Worm (Caenorhabditis elegans) whole organism, L3 larva: Measurements from ENCODE around the gene mau-8.
A peak's percentile ranks its signal among the peaks of the same experiment; 100 is the strongest.

Experiments used
- R02D3.7 ChIP-seq: fragments of 150-350 bp; optimal IDR thresholded peaks from 2 replicates; lab custom pipeline; 2014; ENCODE audit warnings: missing biosample characterization, missing genetic modification characterization
- aly-2 ChIP-seq: fragments of 150-350 bp; optimal IDR thresholded peaks from 2 replicates; lab custom pipeline; 2014; ENCODE audit warnings: missing biosample characterization, missing genetic modification characterization
- ceh-16 ChIP-seq: sonication (generic microtip); optimal IDR thresholded peaks from 2 replicates; lab custom pipeline; 2017; ENCODE audit warnings: missing biosample characterization, missing genetic modification characterization
- ceh-28 ChIP-seq: fragments of 150-350 bp; optimal IDR thresholded peaks from 2 replicates; lab custom pipeline; 2014; ENCODE audit warnings: missing biosample characterization, missing genetic modification reagents, missing genetic modification characterization
- egl-27 ChIP-seq: sonication (generic microtip); optimal IDR thresholded peaks from 4 replicates; lab custom pipeline; 2017; ENCODE audit warnings: missing biosample characterization, missing genetic modification reagents, missing genetic modification characterization
- elt-1 ChIP-seq: fragments of 150-350 bp; optimal IDR thresholded peaks from 2 replicates; lab custom pipeline; 2014; ENCODE audit warnings: missing biosample characterization, missing genetic modification characterization
- elt-2 ChIP-seq: sonication (generic microtip); optimal IDR thresholded peaks from 2 replicates; lab custom pipeline; 2016; ENCODE audit warnings: missing genetic modification reagents, mild to moderate bottlenecking, missing genetic modification characterization, missing compliant biosample characterization
- fos-1 ChIP-seq: fragments of 150-350 bp; optimal IDR thresholded peaks from 2 replicates; lab custom pipeline; 2014; ENCODE audit warnings: missing biosample characterization, missing genetic modification characterization
- lin-39 ChIP-seq: fragments of 150-350 bp; optimal IDR thresholded peaks from 2 replicates; lab custom pipeline; 2018; ENCODE audit warnings: missing biosample characterization, missing genetic modification reagents, missing genetic modification characterization
- mdl-1 ChIP-seq: fragments of 150-350 bp; optimal IDR thresholded peaks from 2 replicates; lab custom pipeline; 2014; ENCODE audit warnings: missing biosample characterization, missing genetic modification characterization
- mml-1 ChIP-seq: fragments of 150-350 bp; sonication (generic microtip); optimal IDR thresholded peaks from 3 replicates; lab custom pipeline; 2014; ENCODE audit warnings: missing biosample characterization, missing genetic modification characterization
- nfya-1 ChIP-seq: sonication (generic microtip); optimal IDR thresholded peaks from 2 replicates; lab custom pipeline; 2017; ENCODE audit warnings: missing genetic modification characterization, mild to moderate bottlenecking, missing compliant biosample characterization, antibody characterized with exemption, moderate library complexity; ENCODE audit not compliant: insufficient read depth
- nhr-11 ChIP-seq: fragments of 150-350 bp; optimal IDR thresholded peaks from 2 replicates; lab custom pipeline; 2014; ENCODE audit warnings: missing biosample characterization, missing genetic modification characterization
- nhr-12 ChIP-seq: fragments of 150-350 bp; optimal IDR thresholded peaks from 2 replicates; lab custom pipeline; 2014; ENCODE audit warnings: missing biosample characterization, missing genetic modification characterization
- nhr-28 ChIP-seq: fragments of 150-350 bp; optimal IDR thresholded peaks from 2 replicates; lab custom pipeline; 2014; ENCODE audit warnings: missing biosample characterization, missing genetic modification characterization
- nhr-43 ChIP-seq: sonication (generic microtip); optimal IDR thresholded peaks from 2 replicates; lab custom pipeline; 2016; ENCODE audit warnings: mild to moderate bottlenecking, missing genetic modification characterization, missing compliant biosample characterization; ENCODE audit not compliant: poor library complexity, severe bottlenecking
- nhr-67 ChIP-seq: fragments of 150-350 bp; optimal IDR thresholded peaks from 2 replicates; lab custom pipeline; 2014; ENCODE audit warnings: missing biosample characterization, missing genetic modification characterization
- nhr-76 ChIP-seq: fragments of 150-350 bp; sonication (generic microtip); optimal IDR thresholded peaks from 5 replicates; lab custom pipeline; 2014; ENCODE audit warnings: missing biosample characterization, missing genetic modification characterization
- nhr-77 ChIP-seq: fragments of 150-350 bp; optimal IDR thresholded peaks from 2 replicates; lab custom pipeline; 2014; ENCODE audit warnings: missing biosample characterization, missing genetic modification characterization
- pha-4 ChIP-seq: fragments of 150-350 bp; optimal IDR thresholded peaks from 2 replicates; lab custom pipeline; 2014; ENCODE audit warnings: missing biosample characterization, missing genetic modification reagents, missing genetic modification characterization
- sea-2 ChIP-seq: fragments of 150-350 bp; sonication (generic microtip); optimal IDR thresholded peaks from 4 replicates; lab custom pipeline; 2014; ENCODE audit warnings: missing biosample characterization, missing genetic modification reagents, missing genetic modification characterization
- skn-1 ChIP-seq: fragments of 150-350 bp; optimal IDR thresholded peaks from 2 replicates; lab custom pipeline; 2014; ENCODE audit warnings: missing biosample characterization, missing genetic modification characterization
- tbx-2 ChIP-seq: sonication (generic microtip); optimal IDR thresholded peaks from 2 replicates; lab custom pipeline; 2016; ENCODE audit warnings: mild to moderate bottlenecking, missing genetic modification characterization, missing compliant biosample characterization
- unc-39 ChIP-seq: sonication (generic microtip); optimal IDR thresholded peaks from 4 replicates; lab custom pipeline; 2017; ENCODE audit warnings: missing biosample characterization, missing genetic modification characterization
- unc-62 ChIP-seq: fragments of 150-350 bp; sonication (generic microtip); optimal IDR thresholded peaks from 4 replicates; lab custom pipeline; 2014; ENCODE audit warnings: missing biosample characterization, missing genetic modification reagents, missing genetic modification characterization
- zag-1 ChIP-seq: fragments of 150-350 bp; optimal IDR thresholded peaks from 2 replicates; lab custom pipeline; 2014; ENCODE audit warnings: missing biosample characterization, missing genetic modification characterization

Gene mau-8

DNA sequence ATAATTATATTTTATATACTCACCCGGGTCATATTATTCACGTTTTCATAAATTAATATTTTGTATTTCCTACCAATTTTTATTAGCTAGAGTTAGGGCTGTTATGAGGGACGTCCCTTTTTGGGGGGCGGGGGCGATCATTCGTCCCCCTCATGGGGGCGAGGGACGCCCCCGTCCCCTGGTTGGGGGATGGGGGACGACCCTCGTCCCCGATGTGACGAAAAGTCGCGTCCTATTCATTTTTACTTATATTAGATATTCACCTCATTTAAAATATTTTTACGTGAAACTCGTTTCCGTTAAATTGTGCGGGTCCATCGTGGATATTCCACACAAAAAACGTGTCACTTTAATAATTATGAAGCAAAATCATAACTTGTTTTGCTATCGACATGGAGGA, 29.2 kb upstream of the mau-8 start, which contains the start of gene W02A2.12:
Gene W02A2.12, minus strand, starts transcription at position 240 of the 400 bp plus-strand sequence.
- TF ChIP-seq pha-4 (tag; lab: Kevin White, UChicago) (no peak), nfya-1 (tag; lab: Kevin White, UChicago) (no peak), aly-2 (tag; lab: Kevin White, UChicago) (no peak)

DNA sequence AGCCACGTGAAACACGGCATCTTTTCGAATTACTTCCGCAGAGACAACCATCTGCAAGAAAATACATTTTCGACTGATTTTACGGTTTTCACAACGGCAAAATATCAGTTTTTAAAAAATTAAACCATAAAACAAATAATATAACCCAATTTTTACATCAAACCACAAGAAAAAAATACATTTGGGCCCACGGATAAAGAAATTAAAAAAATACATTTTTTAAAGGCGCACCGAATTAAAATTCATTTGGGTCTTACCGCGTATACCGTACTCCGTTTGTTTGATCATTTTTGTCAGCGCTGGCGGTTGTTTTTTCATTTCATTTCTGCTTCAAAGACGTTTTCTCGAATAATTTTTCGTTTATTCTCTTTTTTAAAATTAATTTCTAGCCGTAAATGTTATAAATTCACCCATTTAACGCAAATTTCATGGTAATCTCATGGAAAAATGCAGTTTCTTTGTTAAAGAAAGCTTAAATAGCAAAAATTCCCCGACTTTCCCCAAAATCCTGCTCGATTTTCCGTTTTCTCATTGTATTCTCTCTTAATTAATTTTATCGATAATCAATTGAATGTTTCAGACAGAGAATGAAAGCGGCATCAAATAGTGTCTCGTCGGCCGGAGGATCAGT, 24.6 kb upstream of the mau-8 start, which contains the start of the genes rec-8 and mex-5:
Gene rec-8, minus strand, starts transcription at position 51 of the 631 bp plus-strand sequence.
Gene mex-5, plus strand, starts transcription at position 581 of the 631 bp plus-strand sequence.
- TF ChIP-seq mdl-1 (tag; lab: Kevin White, UChicago) = no peak
- peak; percentile 80 for TF ChIP-seq elt-1 (tag; lab: Kevin White, UChicago)

DNA sequence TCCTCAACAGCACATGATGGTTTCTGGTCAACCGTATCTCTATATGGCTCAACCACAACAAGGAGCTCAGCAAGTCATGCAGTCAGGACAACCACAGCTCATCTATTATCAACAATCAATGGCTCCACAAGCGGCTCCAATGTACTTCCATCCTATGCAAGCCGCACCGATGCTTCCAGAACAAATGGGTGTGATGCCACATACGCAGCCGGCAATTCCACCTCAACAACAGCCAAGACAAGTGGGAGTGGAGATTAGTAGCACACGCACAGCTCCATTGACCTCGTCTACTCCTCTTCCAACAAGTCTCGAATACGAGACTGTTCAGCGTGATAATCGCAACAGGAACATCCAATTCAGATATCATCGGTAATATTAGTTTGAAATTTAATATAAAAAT, 23.8 kb upstream of the mau-8 start:
- TF ChIP-seq ceh-16 (tag; lab: Kevin White, UChicago) (no peak), egl-27 (tag; lab: Kevin White, UChicago) (no peak), nhr-67 (tag; lab: Kevin White, UChicago) (no peak), skn-1 (tag; lab: Kevin White, UChicago) (no peak), unc-62 (GFP tag; lab: Kevin White, UChicago) (no peak), sea-2 (GFP tag; lab: Kevin White, UChicago) (no peak), lin-39 (tag; lab: Kevin White, UChicago) (no peak), nhr-77 (tag; lab: Kevin White, UChicago) (no peak), nhr-28 (tag; lab: Kevin White, UChicago) (no peak), mml-1 (tag; lab: Kevin White, UChicago) (no peak), nfya-1 (tag; lab: Kevin White, UChicago) (no peak)

DNA sequence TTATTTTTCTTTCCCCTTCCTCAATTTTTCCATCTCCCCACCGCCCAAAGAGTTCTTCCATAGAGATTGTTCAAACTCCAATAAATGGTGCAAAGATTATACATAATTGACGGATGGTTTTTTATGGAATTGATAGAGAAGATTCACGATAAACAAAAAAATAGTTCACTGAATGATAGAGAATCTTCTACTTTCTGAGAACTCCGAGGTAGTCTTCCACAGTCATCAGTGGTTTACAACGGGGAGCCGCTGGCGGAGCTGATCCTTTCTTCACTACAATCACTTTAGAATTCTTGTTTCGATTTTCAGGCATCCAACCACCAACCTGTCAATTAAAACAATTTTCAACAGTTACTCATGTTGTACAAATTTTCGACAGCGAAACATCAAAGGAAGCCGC, 21.8 kb upstream of the mau-8 start:
- TF ChIP-seq lin-39 (tag; lab: Kevin White, UChicago) (no peak), nhr-76 (tag; lab: Kevin White, UChicago) (no peak)

DNA sequence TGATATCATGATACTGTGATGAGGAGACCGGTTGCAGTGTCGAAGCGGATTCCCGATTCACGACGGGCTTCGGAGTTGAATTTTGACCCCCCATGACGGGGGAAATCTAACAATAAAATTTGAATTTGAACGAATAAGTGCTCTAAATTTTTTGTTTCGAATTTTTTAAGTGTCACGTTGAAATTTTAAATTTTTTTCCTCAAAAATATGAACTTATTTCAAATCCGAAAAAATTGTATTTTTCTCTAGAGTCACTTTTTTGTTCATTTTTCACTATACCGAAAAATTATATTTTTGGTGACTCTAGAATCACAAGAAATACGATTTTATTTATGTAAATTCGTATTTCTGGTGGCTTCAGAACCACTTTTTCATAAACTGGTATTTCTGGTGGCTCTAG, 19.3 kb upstream of the mau-8 start, which contains the start of gene W02A2.8:
Gene W02A2.8, minus strand, starts transcription at position 101 of the 400 bp plus-strand sequence.
- TF ChIP-seq nhr-11 (no peak), tbx-2 (tag; lab: Kevin White, UChicago) (no peak), nhr-43 (tag; lab: Kevin White, UChicago) (no peak), nhr-67 (tag; lab: Kevin White, UChicago) (no peak), zag-1 (tag; lab: Kevin White, UChicago) (no peak), nhr-12 (no peak), ceh-28 (tag; lab: Kevin White, UChicago) (no peak), elt-2 (tag; lab: Kevin White, UChicago) (no peak), unc-39 (no peak), pha-4 (tag; lab: Kevin White, UChicago) (no peak), aly-2 (tag; lab: Kevin White, UChicago) (no peak), fos-1 (tag; lab: Kevin White, UChicago) (no peak)

DNA sequence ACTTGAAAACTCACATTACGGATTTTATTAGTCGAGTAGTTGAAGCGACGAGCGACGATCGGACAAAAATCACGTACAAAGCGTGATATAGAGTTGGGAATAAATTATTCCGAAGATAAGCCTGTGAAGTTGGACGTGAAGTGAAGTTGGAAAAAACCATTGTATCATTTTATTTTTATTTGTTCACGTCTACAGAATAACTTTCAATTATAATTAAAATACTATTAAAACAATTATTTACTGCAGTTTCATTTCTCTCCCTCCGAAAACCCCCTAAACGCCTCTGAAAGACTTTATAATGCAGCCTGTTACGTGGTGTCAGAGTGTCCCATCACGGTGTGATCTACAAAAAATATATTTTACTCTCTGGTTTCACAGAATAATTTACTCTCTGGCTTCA, 17.7 kb upstream of the mau-8 start, which contains the start of gene Y62E10A.3:
Gene Y62E10A.3, minus strand, starts transcription at position 101 of the 400 bp plus-strand sequence.
- TF ChIP-seq sea-2 (GFP tag; lab: Kevin White, UChicago) = no peak
- TF ChIP-seq R02D3.7 (tag; lab: Kevin White, UChicago) = no peak

DNA sequence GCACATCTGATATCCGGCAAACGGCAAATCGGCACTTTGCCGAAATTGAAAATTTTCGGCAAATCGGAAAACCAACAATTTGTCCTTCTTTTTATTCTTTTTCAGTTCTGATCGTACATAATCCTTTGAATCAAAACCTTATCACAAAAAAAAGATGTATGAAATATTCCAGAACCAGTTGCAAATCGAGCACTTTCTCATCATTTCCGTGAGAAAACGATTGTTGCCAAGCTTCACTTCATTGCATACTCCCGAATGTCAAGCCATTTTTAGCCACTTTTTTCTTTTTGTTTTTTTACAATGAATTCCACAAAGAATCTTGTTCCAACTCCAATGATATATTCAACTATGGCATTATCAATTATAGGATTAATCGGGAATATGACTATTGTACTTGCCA, 12.9 kb upstream of the mau-8 start, which contains the start of gene srsx-25:
Gene srsx-25, plus strand, starts transcription at position 301 of the 400 bp plus-strand sequence.
- no peak for TF ChIP-seq unc-62 (GFP tag; lab: Kevin White, UChicago)
